Worm (Caenorhabditis elegans) whole organism, L3 larva: ENCODE measurements around the gene H37A05.2.

ENCODE experiments used
- snpc-4 ChIP-seq: fragments of 150-350 bp; optimal IDR thresholded peaks from 2 replicates; lab custom pipeline; 2014; ENCODE audit warnings: missing biosample characterization, missing genetic modification characterization
- unc-39 ChIP-seq: sonication (generic microtip); optimal IDR thresholded peaks from 4 replicates; lab custom pipeline; 2017; ENCODE audit warnings: missing biosample characterization, missing genetic modification characterization

DNA sequence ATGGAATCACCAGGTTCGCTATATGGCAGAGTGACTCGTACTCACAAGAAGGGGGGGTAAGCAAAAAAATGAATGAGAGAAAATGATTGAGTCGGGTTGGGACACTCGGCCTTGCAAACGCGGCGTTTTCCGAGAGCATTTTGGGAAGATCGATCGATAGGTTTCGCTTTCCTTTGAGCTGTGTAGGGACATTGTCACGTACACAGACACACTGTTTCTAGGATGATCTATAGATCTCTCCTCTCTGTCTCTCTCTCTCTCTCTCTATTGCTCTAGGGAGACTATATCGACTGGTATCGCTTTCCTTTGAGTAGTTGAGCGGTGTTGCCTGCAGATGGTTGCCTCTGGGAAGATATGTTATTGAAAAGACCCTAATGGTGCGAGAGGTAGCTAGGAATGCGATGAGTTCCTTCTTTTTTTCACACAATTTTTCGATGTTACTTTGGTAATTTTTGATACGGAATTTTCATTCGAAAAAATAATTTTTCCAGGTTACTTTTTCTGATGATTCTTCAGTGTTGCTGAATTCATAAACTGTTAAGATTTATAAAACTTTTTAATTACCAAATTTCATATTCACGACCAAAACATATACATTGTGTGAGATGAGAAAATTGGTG lies 15.8 kb upstream of the H37A05.2 start, which contains the start of gene H37A05.4:
- TF ChIP-seq unc-39 = no peak
- TF ChIP-seq snpc-4 (tag; lab: Kevin White, UChicago) = no peak
